Worm (Caenorhabditis elegans) whole organism, L4 larva: ENCODE measurements around the gene sgo-1.
A peak's percentile ranks its signal among the peaks of the same experiment; 100 is the strongest.

Experiments used
- F10B5.3 ChIP-seq: sonication (generic microtip); optimal IDR thresholded peaks from 2 replicates; lab custom pipeline; 2016; ENCODE audit warnings: mild to moderate bottlenecking, missing genetic modification characterization, missing compliant biosample characterization
- F37D6.2 ChIP-seq: sonication (generic microtip); optimal IDR thresholded peaks from 2 replicates; lab custom pipeline; 2016; ENCODE audit warnings: mild to moderate bottlenecking, missing genetic modification characterization, missing compliant biosample characterization
- T26A8.4 ChIP-seq: fragments of 200-800 bp; sonication (Bioruptor generic); IDR thresholded peaks from 2 replicates; pipeline ENCODE4 v1.3.6; 2022; ENCODE audit warnings: missing genetic modification characterization, missing compliant biosample characterization
- Y105C5A.15 ChIP-seq: fragments of 200-800 bp; sonication (Bioruptor generic); IDR thresholded peaks from 2 replicates; pipeline ENCODE4 v1.3.6; 2022; ENCODE audit warnings: missing genetic modification characterization, missing compliant biosample characterization
- Y48G9A.11 ChIP-seq: fragments of 200-800 bp; sonication (Bioruptor generic); IDR thresholded peaks from 2 replicates; pipeline ENCODE4 v1.3.6; 2022; ENCODE audit warnings: missing genetic modification reagents, missing genetic modification characterization, missing compliant biosample characterization
- ama-1 ChIP-seq: fragments of 150-350 bp; optimal IDR thresholded peaks from 2 replicates; lab custom pipeline; 2014; ENCODE audit warnings: inconsistent platforms, mixed read lengths
- attf-4 ChIP-seq: sonication (generic microtip); optimal IDR thresholded peaks from 3 replicates; lab custom pipeline; 2017; ENCODE audit warnings: missing biosample characterization, missing genetic modification characterization
- ceh-20 ChIP-seq: fragments of 200-800 bp; sonication (Bioruptor generic); IDR thresholded peaks from 2 replicates; pipeline ENCODE4 v1.3.6; 2022; ENCODE audit warnings: missing genetic modification reagents, missing genetic modification characterization, missing compliant biosample characterization
- ceh-44 ChIP-seq: fragments of 200-800 bp; sonication (Bioruptor generic); IDR thresholded peaks from 2 replicates; pipeline ENCODE4 v1.3.6; 2022; ENCODE audit warnings: missing genetic modification reagents, missing genetic modification characterization, missing compliant biosample characterization
- ceh-82 ChIP-seq: sonication (generic microtip); optimal IDR thresholded peaks from 2 replicates; lab custom pipeline; 2017; ENCODE audit warnings: missing biosample characterization, missing genetic modification characterization
- ces-1 ChIP-seq: fragments of 150-350 bp; sonication (generic microtip); optimal IDR thresholded peaks from 4 replicates; lab custom pipeline; 2014; ENCODE audit warnings: missing biosample characterization, missing genetic modification reagents, missing genetic modification characterization
- ctbp-1 ChIP-seq: fragments of 200-800 bp; sonication (Bioruptor generic); IDR thresholded peaks from 2 replicates; pipeline ENCODE4 v1.3.6; 2022; ENCODE audit warnings: missing genetic modification reagents, missing genetic modification characterization, missing compliant biosample characterization
- daf-12 ChIP-seq: fragments of 150-350 bp; optimal IDR thresholded peaks from 2 replicates; lab custom pipeline; 2014; ENCODE audit warnings: missing biosample characterization, missing genetic modification reagents, missing genetic modification characterization
- daf-16 ChIP-seq, 3 experiments: sonication (generic microtip); optimal IDR thresholded peaks; 2 replicates each; lab custom pipeline; 2016 to 2017; ENCODE audit warnings: missing genetic modification characterization in 3 of 3, missing genetic modification reagents in 3 of 3, mild to moderate bottlenecking in 2 of 3, missing compliant biosample characterization in 2 of 3, missing biosample characterization in 1 of 3, moderate library complexity in 1 of 3
- dmd-6 ChIP-seq: fragments of 200-800 bp; sonication (Bioruptor generic); IDR thresholded peaks from 2 replicates; pipeline ENCODE4 v1.3.6; 2022; ENCODE audit warnings: missing genetic modification reagents, missing genetic modification characterization, missing compliant biosample characterization
- dmd-9 ChIP-seq: fragments of 200-800 bp; sonication (Bioruptor generic); IDR thresholded peaks from 2 replicates; pipeline ENCODE4 v1.3.6; 2022; ENCODE audit warnings: missing genetic modification reagents, missing genetic modification characterization, missing compliant biosample characterization
- dve-1 ChIP-seq: sonication (generic microtip); optimal IDR thresholded peaks from 2 replicates; lab custom pipeline; 2017; ENCODE audit warnings: antibody characterized with exemption, mild to moderate bottlenecking, missing genetic modification characterization, missing compliant biosample characterization; ENCODE audit not compliant: insufficient read depth
- fkh-10 ChIP-seq: fragments of 150-350 bp; optimal IDR thresholded peaks from 2 replicates; lab custom pipeline; 2014; ENCODE audit warnings: missing biosample characterization, missing genetic modification reagents, missing genetic modification characterization
- fos-1 ChIP-seq: fragments of 150-350 bp; optimal IDR thresholded peaks from 2 replicates; lab custom pipeline; 2014; ENCODE audit warnings: missing biosample characterization, missing genetic modification characterization
- hlh-11 ChIP-seq: fragments of 200-800 bp; sonication (Bioruptor generic); optimal IDR thresholded peaks from 2 replicates; lab custom pipeline; 2018; ENCODE audit warnings: mild to moderate bottlenecking, missing genetic modification characterization, missing compliant biosample characterization
- hmg-1.1 ChIP-seq: fragments of 200-800 bp; sonication (Bioruptor generic); IDR thresholded peaks from 2 replicates; pipeline ENCODE4 v1.3.6; 2022; ENCODE audit warnings: missing genetic modification reagents, missing genetic modification characterization, missing compliant biosample characterization
- jun-1 ChIP-seq: fragments of 150-350 bp; optimal IDR thresholded peaks from 2 replicates; lab custom pipeline; 2014; ENCODE audit warnings: missing biosample characterization, missing genetic modification reagents, missing genetic modification characterization
- lin-1 ChIP-seq: fragments of 200-800 bp; sonication (Bioruptor generic); IDR thresholded peaks from 2 replicates; pipeline ENCODE4 v1.3.6; 2022; ENCODE audit warnings: missing genetic modification reagents, missing genetic modification characterization, missing compliant biosample characterization
- lin-15B ChIP-seq: fragments of 150-350 bp; sonication (generic microtip); optimal IDR thresholded peaks from 3 replicates; lab custom pipeline; 2014; ENCODE audit warnings: missing biosample characterization, missing genetic modification characterization
- lin-29 ChIP-seq: fragments of 200-800 bp; sonication (Bioruptor generic); IDR thresholded peaks from 2 replicates; pipeline ENCODE4 v1.3.6; 2022; ENCODE audit warnings: missing genetic modification reagents, missing genetic modification characterization, missing compliant biosample characterization
- lin-38 ChIP-seq: fragments of 200-800 bp; sonication (Bioruptor generic); IDR thresholded peaks from 2 replicates; pipeline ENCODE4 v1.3.6; 2022; ENCODE audit warnings: missing genetic modification reagents, missing genetic modification characterization, missing compliant biosample characterization
- lin-39 ChIP-seq: fragments of 150-350 bp; optimal IDR thresholded peaks from 2 replicates; lab custom pipeline; 2014; ENCODE audit warnings: missing biosample characterization, missing genetic modification reagents, missing genetic modification characterization
- lsy-2 ChIP-seq, 2 experiments: fragments of 150-350 bp in 1 of 2; sonication (generic microtip) in 1 of 2; optimal IDR thresholded peaks; 2 replicates each; lab custom pipeline; 2014 to 2017; ENCODE audit warnings: missing biosample characterization in 2 of 2, missing genetic modification characterization in 2 of 2
- mdl-1 ChIP-seq, 2 experiments: fragments of 150-350 bp in 1 of 2; sonication (generic microtip) in 1 of 2; optimal IDR thresholded peaks; 2 replicates each; lab custom pipeline; 2014 to 2017; ENCODE audit warnings: missing biosample characterization in 2 of 2, missing genetic modification characterization in 2 of 2
- mep-1 ChIP-seq: fragments of 150-350 bp; sonication (generic microtip); optimal IDR thresholded peaks from 3 replicates; lab custom pipeline; 2014; ENCODE audit warnings: missing biosample characterization, missing genetic modification characterization
- mxl-2 ChIP-seq: fragments of 200-800 bp; sonication (Bioruptor generic); conservative IDR thresholded peaks from 2 replicates; pipeline ENCODE4 v1.3.6; 2022; ENCODE audit warnings: missing genetic modification reagents, missing genetic modification characterization, missing compliant biosample characterization
- mxl-3 ChIP-seq: fragments of 200-800 bp; sonication (Bioruptor generic); optimal IDR thresholded peaks from 2 replicates; lab custom pipeline; 2018; ENCODE audit warnings: mild to moderate bottlenecking, missing genetic modification characterization, missing compliant biosample characterization
- nhr-102 ChIP-seq: sonication (generic microtip); optimal IDR thresholded peaks from 2 replicates; lab custom pipeline; 2016; ENCODE audit warnings: mild to moderate bottlenecking, missing genetic modification characterization, moderate library complexity, missing compliant biosample characterization
- nhr-11 ChIP-seq: fragments of 150-350 bp; optimal IDR thresholded peaks from 2 replicates; lab custom pipeline; 2014; ENCODE audit warnings: missing biosample characterization, missing genetic modification characterization
- nhr-25 ChIP-seq: sonication (generic microtip); optimal IDR thresholded peaks from 2 replicates; lab custom pipeline; 2017; ENCODE audit warnings: missing genetic modification characterization, mild to moderate bottlenecking, missing compliant biosample characterization, antibody characterized with exemption, moderate library complexity, borderline replicate concordance; ENCODE audit not compliant: insufficient read depth
- nhr-48 ChIP-seq: sonication (generic microtip); optimal IDR thresholded peaks from 2 replicates; lab custom pipeline; 2016; ENCODE audit warnings: mild to moderate bottlenecking, missing genetic modification characterization, missing compliant biosample characterization
- pha-4 ChIP-seq, 2 experiments: fragments of 150-350 bp in 1 of 2; fragments of 200-800 bp in 1 of 2; sonication (Bioruptor generic) in 1 of 2; IDR thresholded peaks in 1 of 2; optimal IDR thresholded peaks in 1 of 2; 2 replicates each; pipeline versions ENCODE4 v1.3.6 to Lab custom; 2014 to 2022; ENCODE audit warnings: missing genetic modification characterization in 2 of 2, missing genetic modification reagents in 2 of 2, missing biosample characterization in 1 of 2, missing compliant biosample characterization in 1 of 2
- php-3 ChIP-seq: fragments of 200-800 bp; sonication (Bioruptor generic); IDR thresholded peaks from 2 replicates; pipeline ENCODE4 v1.3.6; 2022; ENCODE audit warnings: missing genetic modification reagents, missing genetic modification characterization, missing compliant biosample characterization
- rbr-2 ChIP-seq: sonication (generic microtip); optimal IDR thresholded peaks from 2 replicates; lab custom pipeline; 2016; ENCODE audit warnings: missing genotype, missing genetic modification characterization, missing compliant biosample characterization
- set-16 ChIP-seq: fragments of 200-800 bp; sonication (Bioruptor generic); IDR thresholded peaks from 2 replicates; pipeline ENCODE4 v1.3.6; 2022; ENCODE audit warnings: missing genetic modification reagents, missing genetic modification characterization, missing compliant biosample characterization
- snpc-1.2 ChIP-seq: fragments of 200-800 bp; sonication (Bioruptor generic); IDR thresholded peaks from 2 replicates; pipeline ENCODE4 v1.3.6; 2022; ENCODE audit warnings: missing genetic modification reagents, missing genetic modification characterization, missing compliant biosample characterization
- spr-3 ChIP-seq: fragments of 200-800 bp; sonication (Bioruptor generic); optimal IDR thresholded peaks from 2 replicates; lab custom pipeline; 2018; ENCODE audit warnings: mild to moderate bottlenecking, missing genetic modification characterization, missing compliant biosample characterization
- unc-62 ChIP-seq, 3 experiments: fragments of 150-350 bp in 1 of 3; sonication (generic microtip); optimal IDR thresholded peaks in 2 of 3; peaks in 1 of 3; 1 replicate in 1 of 3; 2 replicates in 2 of 3; lab custom pipeline; 2014 to 2017; ENCODE audit warnings: missing biosample characterization in 3 of 3, missing genetic modification characterization in 3 of 3, missing genetic modification reagents in 3 of 3, missing genotype in 1 of 3
- vab-7 ChIP-seq: fragments of 200-800 bp; sonication (Bioruptor generic); IDR thresholded peaks from 2 replicates; pipeline ENCODE4 v1.3.6; 2022; ENCODE audit warnings: missing genetic modification reagents, missing genetic modification characterization, missing compliant biosample characterization
- zag-1 ChIP-seq: fragments of 150-350 bp; optimal IDR thresholded peaks from 2 replicates; lab custom pipeline; 2014; ENCODE audit warnings: missing biosample characterization, missing genetic modification characterization
- zfp-2 ChIP-seq: sonication (generic microtip); optimal IDR thresholded peaks from 2 replicates; lab custom pipeline; 2016; ENCODE audit warnings: mild to moderate bottlenecking, missing genetic modification characterization, missing compliant biosample characterization
- ztf-7 ChIP-seq: fragments of 150-350 bp; optimal IDR thresholded peaks from 2 replicates; lab custom pipeline; 2014; ENCODE audit warnings: missing biosample characterization, missing genetic modification characterization

sgo-1 gene

ce11 chrIV:7790801-7791588 is 5.3 kb downstream of the sgo-1 start, which contains the start of gene rsp-6:
Gene rsp-6 (minus strand): TSS chrIV:7791229.
- TF ChIP-seq lin-39 (tag; lab: Kevin White, UChicago) (no peak), F10B5.3 (no peak), mep-1 (tag; lab: Kevin White, UChicago) (peak; percentile 91), nhr-102 (tag; lab: Kevin White, UChicago) (peak; percentile 61), daf-16 (GFP tag; optimal IDR thresholded peaks at IDR 0.05; lab: Kevin White, UChicago) (peak in 1 of 2 experiments; percentile 1), daf-16 (tag; optimal IDR thresholded peaks at IDR 0.05; lab: Kevin White, UChicago) (peak; percentile 77), lsy-2 (tag; optimal IDR thresholded peaks at IDR 0.05; lab: Kevin White, UChicago) (peak; percentile 97 to 99), set-16 (GFP tag; lab: Robert Waterston, UW) (no peak), unc-62 (GFP tag; optimal IDR thresholded peaks at IDR 0.05 in 1 of 2; lab: Kevin White, UChicago) (peak in 1 of 2 experiments; percentile 17), unc-62 (tag; optimal IDR thresholded peaks at IDR 0.05; lab: Kevin White, UChicago) (no peak), php-3 (no peak), dve-1 (tag; lab: Kevin White, UChicago) (peak; percentile 90), daf-12 (tag; lab: Kevin White, UChicago) (no peak), mxl-2 (GFP tag; lab: Robert Waterston, UW) (no peak), jun-1 (tag; lab: Kevin White, UChicago) (peak; percentile 15), mdl-1 (tag; optimal IDR thresholded peaks at IDR 0.05; lab: Kevin White, UChicago) (peak in 1 of 2 experiments; percentile 59), F37D6.2 (peak; percentile 33), nhr-11 (tag; lab: Kevin White, UChicago) (peak; percentile 78), ctbp-1 (GFP tag; lab: Robert Waterston, UW) (peak; percentile 41; the same call in 1 of the 2 replicates), mxl-3 (peak; percentile 62), dmd-6 (GFP tag; lab: Robert Waterston, UW) (peak; percentile 26; the same call in 1 of the 2 replicates), ceh-44 (peak; percentile 56; the same call in 1 of the 2 replicates), ceh-82 (no peak), pha-4 (GFP tag; IDR thresholded peaks at IDR 0.05; lab: Robert Waterston, UW) (peak; percentile 61), pha-4 (tag; optimal IDR thresholded peaks at IDR 0.05; lab: Kevin White, UChicago) (peak; percentile 43), ama-1 (lab: Kevin White, UChicago) (peak; percentile 73), nhr-25 (tag; lab: Kevin White, UChicago) (peak; percentile 29), T26A8.4 (GFP tag; lab: Robert Waterston, UW) (peak; percentile 69), Y48G9A.11 (peak; percentile 18; the same call in 1 of the 2 replicates), lin-38 (GFP tag; lab: Robert Waterston, UW) (peak; percentile 86), fkh-10 (GFP tag; lab: Kevin White, UChicago) (peak; percentile 50), lin-1 (GFP tag; lab: Robert Waterston, UW) (no peak), hmg-1.1 (GFP tag; lab: Robert Waterston, UW) (peak; percentile 45; the same call in 1 of the 2 replicates), fos-1 (tag; lab: Kevin White, UChicago) (no peak), zfp-2 (tag; lab: Kevin White, UChicago) (peak; percentile 16), ztf-7 (no peak), spr-3 (GFP tag; lab: Kevin White, UChicago) (no peak), attf-4 (no peak), snpc-1.2 (GFP tag; lab: Robert Waterston, UW) (0 out of 2 replicates have a peak, but pooled peaks have one; percentile 14), rbr-2 (tag; lab: Kevin White, UChicago) (peak; percentile 85), ces-1 (GFP tag; lab: Kevin White, UChicago) (no peak), vab-7 (GFP tag; lab: Robert Waterston, UW) (peak; percentile 58; the same call in 1 of the 2 replicates), hlh-11 (peak; percentile 90), zag-1 (tag; lab: Kevin White, UChicago) (no peak), dmd-9 (GFP tag; lab: Robert Waterston, UW) (no peak), lin-29 (no peak), ceh-20 (no peak), nhr-48 (tag; lab: Kevin White, UChicago) (peak; percentile 16), Y105C5A.15 (0 out of 2 replicates have a peak, but pooled peaks have one; percentile 51), lin-15B (tag; lab: Kevin White, UChicago) (peak; percentile 51)
